Worm (Caenorhabditis elegans): ENCODE data around the gene cutc-1.

DNA sequence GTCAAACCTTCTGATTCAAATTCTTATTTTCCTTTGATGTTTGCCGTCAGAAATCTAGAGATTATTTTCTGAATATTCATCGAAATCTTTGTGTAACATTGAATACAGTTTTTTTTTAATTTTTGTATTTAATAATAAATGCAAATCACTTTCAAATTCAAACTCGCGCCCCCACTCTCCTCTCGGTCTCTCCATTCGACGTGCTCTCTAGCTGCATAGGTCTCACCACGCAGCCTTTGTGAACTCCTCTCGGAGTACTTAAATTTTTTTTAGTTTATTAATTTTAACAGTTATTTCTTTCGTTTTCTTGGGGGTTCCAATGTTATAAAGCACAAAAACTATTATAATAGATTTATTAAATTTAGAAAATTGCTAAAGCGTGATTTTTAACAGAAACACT is 33.2 kb downstream of the cutc-1 start:
- no peak for TF ChIP-seq ama-1 (optimal IDR thresholded peaks at IDR 0.05)
- TF ChIP-seq flt-1 (GFP tag; IDR thresholded peaks at IDR 0.05): no peak
- no peak for TF ChIP-seq aly-1 (tag; optimal IDR thresholded peaks at IDR 0.05)
- no peak for TF ChIP-seq B0310.2 (tag; optimal IDR thresholded peaks at IDR 0.05)
- no peak for TF ChIP-seq hnd-1 (tag; optimal IDR thresholded peaks at IDR 0.05)
- TF ChIP-seq hmg-4 (GFP tag; optimal IDR thresholded peaks at IDR 0.05): no peak
- TF ChIP-seq sea-1 (GFP tag; conservative IDR thresholded peaks at IDR 0.05): no peak
- no peak for TF ChIP-seq ets-7 (tag; optimal IDR thresholded peaks at IDR 0.05)
- no peak for TF ChIP-seq hmbx-1 (tag; optimal IDR thresholded peaks at IDR 0.05)
- TF ChIP-seq F13C5.2 (tag; optimal IDR thresholded peaks at IDR 0.05): no peak
- no peak for TF ChIP-seq tbx-37 (GFP tag; conservative IDR thresholded peaks at IDR 0.05)
- no peak for TF ChIP-seq ceh-36 (tag; optimal IDR thresholded peaks at IDR 0.05)
- no peak for TF ChIP-seq tbx-11 (GFP tag; IDR thresholded peaks at IDR 0.05)

All from whole organism, early embryonic.